Worm (Caenorhabditis elegans): Measurements from ENCODE around the gene Y73B6A.1.

DNA sequence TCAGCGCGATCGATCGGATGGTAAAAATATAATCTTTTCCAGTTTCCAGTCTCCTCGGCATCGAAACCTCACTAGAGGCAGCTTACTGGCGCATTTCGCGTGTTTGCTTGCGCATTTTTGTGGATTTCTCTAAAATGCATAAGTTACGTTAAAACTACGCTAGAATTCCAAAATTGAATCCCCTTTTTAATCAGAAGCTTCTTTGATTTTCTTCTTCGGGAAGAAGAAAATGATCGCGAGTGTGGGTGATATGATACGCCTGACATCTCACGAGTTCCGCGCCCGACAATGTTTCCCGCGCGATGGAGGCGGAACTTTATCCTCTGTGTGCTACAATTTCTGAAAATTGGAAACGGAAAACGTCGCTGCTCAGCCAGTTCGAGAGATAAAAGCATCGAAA is 3.5 kb downstream of the Y73B6A.1 start:
- TF ChIP-seq skn-1 (tag; optimal IDR thresholded peaks at IDR 0.05) (no peak), nhr-77 (tag; optimal IDR thresholded peaks at IDR 0.05) (no peak), nhr-28 (tag; optimal IDR thresholded peaks at IDR 0.05) (no peak), lin-39 (tag; optimal IDR thresholded peaks at IDR 0.05) (no peak), pha-4 (tag; optimal IDR thresholded peaks at IDR 0.05) (no peak), zag-1 (tag; optimal IDR thresholded peaks at IDR 0.05) (no peak), fkh-10 (GFP tag; optimal IDR thresholded peaks at IDR 0.05) (no peak), mdl-1 (tag; optimal IDR thresholded peaks at IDR 0.05) (no peak), elt-1 (tag; optimal IDR thresholded peaks at IDR 0.05) (no peak), unc-62 (GFP tag; optimal IDR thresholded peaks at IDR 0.05) (no peak), jun-1 (tag; optimal IDR thresholded peaks at IDR 0.05) (no peak), pqm-1 (tag; optimal IDR thresholded peaks at IDR 0.05) (no peak), aly-2 (tag; optimal IDR thresholded peaks at IDR 0.05) (no peak), R02D3.7 (tag; optimal IDR thresholded peaks at IDR 0.05) (no peak)
